Worm (Caenorhabditis elegans) whole organism, L3 larva: Measurements from ENCODE around the gene nhr-28.

Source experiments
- aly-2 ChIP-seq: fragments of 150-350 bp; optimal IDR thresholded peaks from 2 replicates; lab custom pipeline; 2014; ENCODE audit warnings: missing biosample characterization, missing genetic modification characterization
- ceh-16 ChIP-seq: sonication (generic microtip); optimal IDR thresholded peaks from 2 replicates; lab custom pipeline; 2017; ENCODE audit warnings: missing biosample characterization, missing genetic modification characterization
- ceh-28 ChIP-seq: fragments of 150-350 bp; optimal IDR thresholded peaks from 2 replicates; lab custom pipeline; 2014; ENCODE audit warnings: missing biosample characterization, missing genetic modification reagents, missing genetic modification characterization
- ceh-82 ChIP-seq: fragments of 150-350 bp; optimal IDR thresholded peaks from 2 replicates; lab custom pipeline; 2014; ENCODE audit warnings: missing biosample characterization, missing genetic modification characterization
- ceh-9 ChIP-seq: sonication (generic microtip); optimal IDR thresholded peaks from 2 replicates; lab custom pipeline; 2018; ENCODE audit warnings: missing biosample characterization, missing genetic modification characterization
- daf-12 ChIP-seq: fragments of 150-350 bp; optimal IDR thresholded peaks from 2 replicates; lab custom pipeline; 2014; ENCODE audit warnings: missing biosample characterization, missing genetic modification reagents, missing genetic modification characterization
- egl-27 ChIP-seq: sonication (generic microtip); optimal IDR thresholded peaks from 4 replicates; lab custom pipeline; 2017; ENCODE audit warnings: missing biosample characterization, missing genetic modification reagents, missing genetic modification characterization
- egl-5 ChIP-seq: fragments of 150-350 bp; optimal IDR thresholded peaks from 2 replicates; lab custom pipeline; 2017; ENCODE audit warnings: missing biosample characterization, missing genetic modification reagents, missing genetic modification characterization, inconsistent platforms
- elt-1 ChIP-seq: fragments of 150-350 bp; optimal IDR thresholded peaks from 2 replicates; lab custom pipeline; 2014; ENCODE audit warnings: missing biosample characterization, missing genetic modification characterization
- elt-2 ChIP-seq: sonication (generic microtip); optimal IDR thresholded peaks from 2 replicates; lab custom pipeline; 2016; ENCODE audit warnings: missing genetic modification reagents, mild to moderate bottlenecking, missing genetic modification characterization, missing compliant biosample characterization
- elt-3 ChIP-seq, 3 experiments: fragments of 150-350 bp in 1 of 3; sonication (generic microtip) in 2 of 3; optimal IDR thresholded peaks; 2 replicates in 2 of 3; 4 replicates in 1 of 3; lab custom pipeline; 2014 to 2017; ENCODE audit warnings: missing biosample characterization in 3 of 3, missing genetic modification characterization in 3 of 3
- eor-1 ChIP-seq, 2 experiments: fragments of 150-350 bp; optimal IDR thresholded peaks; 2 replicates each; lab custom pipeline; 2014 to 2018; ENCODE audit warnings: missing biosample characterization in 2 of 2, missing genetic modification characterization in 2 of 2
- fkh-10 ChIP-seq: sonication (generic microtip); optimal IDR thresholded peaks from 2 replicates; lab custom pipeline; 2017; ENCODE audit warnings: missing biosample characterization, missing genetic modification reagents, missing genetic modification characterization
- fkh-2 ChIP-seq: fragments of 150-350 bp; optimal IDR thresholded peaks from 2 replicates; lab custom pipeline; 2014; ENCODE audit warnings: missing biosample characterization, missing genetic modification reagents, missing genetic modification characterization
- fos-1 ChIP-seq: fragments of 150-350 bp; optimal IDR thresholded peaks from 2 replicates; lab custom pipeline; 2014; ENCODE audit warnings: missing biosample characterization, missing genetic modification characterization
- hmg-11 ChIP-seq: sonication (generic microtip); optimal IDR thresholded peaks from 2 replicates; lab custom pipeline; 2016; ENCODE audit warnings: missing genetic modification characterization, missing compliant biosample characterization
- jun-1 ChIP-seq: fragments of 150-350 bp; optimal IDR thresholded peaks from 2 replicates; lab custom pipeline; 2014; ENCODE audit warnings: missing biosample characterization, missing genetic modification reagents, missing genetic modification characterization
- lin-15B ChIP-seq: fragments of 150-350 bp; optimal IDR thresholded peaks from 2 replicates; lab custom pipeline; 2014; ENCODE audit warnings: missing biosample characterization, missing genetic modification characterization
- lin-39 ChIP-seq: fragments of 150-350 bp; optimal IDR thresholded peaks from 2 replicates; lab custom pipeline; 2018; ENCODE audit warnings: missing biosample characterization, missing genetic modification reagents, missing genetic modification characterization
- mdl-1 ChIP-seq: fragments of 150-350 bp; optimal IDR thresholded peaks from 2 replicates; lab custom pipeline; 2014; ENCODE audit warnings: missing biosample characterization, missing genetic modification characterization
- nfya-1 ChIP-seq: sonication (generic microtip); optimal IDR thresholded peaks from 2 replicates; lab custom pipeline; 2017; ENCODE audit warnings: missing genetic modification characterization, mild to moderate bottlenecking, missing compliant biosample characterization, antibody characterized with exemption, moderate library complexity; ENCODE audit not compliant: insufficient read depth
- nhr-11 ChIP-seq: fragments of 150-350 bp; optimal IDR thresholded peaks from 2 replicates; lab custom pipeline; 2014; ENCODE audit warnings: missing biosample characterization, missing genetic modification characterization
- nhr-12 ChIP-seq: fragments of 150-350 bp; optimal IDR thresholded peaks from 2 replicates; lab custom pipeline; 2014; ENCODE audit warnings: missing biosample characterization, missing genetic modification characterization
- nhr-237 ChIP-seq: fragments of 150-350 bp; optimal IDR thresholded peaks from 2 replicates; lab custom pipeline; 2014; ENCODE audit warnings: missing biosample characterization, missing genetic modification characterization
- nhr-28 ChIP-seq: fragments of 150-350 bp; optimal IDR thresholded peaks from 2 replicates; lab custom pipeline; 2014; ENCODE audit warnings: missing biosample characterization, missing genetic modification characterization
- nhr-43 ChIP-seq: sonication (generic microtip); optimal IDR thresholded peaks from 2 replicates; lab custom pipeline; 2016; ENCODE audit warnings: mild to moderate bottlenecking, missing genetic modification characterization, missing compliant biosample characterization; ENCODE audit not compliant: poor library complexity, severe bottlenecking
- nhr-67 ChIP-seq: fragments of 150-350 bp; optimal IDR thresholded peaks from 2 replicates; lab custom pipeline; 2014; ENCODE audit warnings: missing biosample characterization, missing genetic modification characterization
- nhr-77 ChIP-seq: fragments of 150-350 bp; optimal IDR thresholded peaks from 2 replicates; lab custom pipeline; 2014; ENCODE audit warnings: missing biosample characterization, missing genetic modification characterization
- pha-4 ChIP-seq: fragments of 150-350 bp; optimal IDR thresholded peaks from 2 replicates; lab custom pipeline; 2014; ENCODE audit warnings: missing biosample characterization, missing genetic modification reagents, missing genetic modification characterization
- sea-2 ChIP-seq: fragments of 150-350 bp; sonication (generic microtip); optimal IDR thresholded peaks from 4 replicates; lab custom pipeline; 2014; ENCODE audit warnings: missing biosample characterization, missing genetic modification reagents, missing genetic modification characterization
- skn-1 ChIP-seq: fragments of 150-350 bp; optimal IDR thresholded peaks from 2 replicates; lab custom pipeline; 2014; ENCODE audit warnings: missing biosample characterization, missing genetic modification characterization
- snpc-4 ChIP-seq: fragments of 150-350 bp; optimal IDR thresholded peaks from 2 replicates; lab custom pipeline; 2014; ENCODE audit warnings: missing biosample characterization, missing genetic modification characterization
- tbx-2 ChIP-seq: sonication (generic microtip); optimal IDR thresholded peaks from 2 replicates; lab custom pipeline; 2016; ENCODE audit warnings: mild to moderate bottlenecking, missing genetic modification characterization, missing compliant biosample characterization
- unc-39 ChIP-seq: sonication (generic microtip); optimal IDR thresholded peaks from 4 replicates; lab custom pipeline; 2017; ENCODE audit warnings: missing biosample characterization, missing genetic modification characterization
- unc-62 ChIP-seq: fragments of 150-350 bp; sonication (generic microtip); optimal IDR thresholded peaks from 4 replicates; lab custom pipeline; 2014; ENCODE audit warnings: missing biosample characterization, missing genetic modification reagents, missing genetic modification characterization
- ztf-11 ChIP-seq: fragments of 150-350 bp; optimal IDR thresholded peaks from 2 replicates; lab custom pipeline; 2014; ENCODE audit warnings: missing biosample characterization, missing genetic modification characterization
- ztf-4 ChIP-seq: fragments of 150-350 bp; optimal IDR thresholded peaks from 2 replicates; lab custom pipeline; 2014; ENCODE audit warnings: missing biosample characterization, missing genetic modification characterization

nhr-28 gene

ce11 chrX:16366993-16367392, 12.2 kb downstream of the nhr-28 start, which contains the start of gene ace-1:
Gene ace-1 (plus strand): TSS chrX:16367293.
- no peak for TF ChIP-seq elt-1
- TF ChIP-seq nhr-77 (tag; lab: Kevin White, UChicago), result no peak
- TF ChIP-seq unc-62 (GFP tag; lab: Kevin White, UChicago), result no peak
- TF ChIP-seq ceh-16, result no peak
- no peak for TF ChIP-seq ztf-4 (tag; lab: Kevin White, UChicago)
- TF ChIP-seq daf-12 (tag; lab: Kevin White, UChicago), result no peak
- peak; percentile 32 for TF ChIP-seq fkh-10
- no peak for TF ChIP-seq nhr-67

ce11 chrX:16368969-16369368, 14.2 kb downstream of the nhr-28 start:
- TF ChIP-seq ceh-9 (tag; lab: Kevin White, UChicago) (no peak), skn-1 (tag; lab: Kevin White, UChicago) (no peak), unc-62 (GFP tag; lab: Kevin White, UChicago) (no peak), eor-1 (tag; optimal IDR thresholded peaks at IDR 0.05; lab: Kevin White, UChicago) (no peak), hmg-11 (no peak), fkh-10 (peak; percentile 65)
- TF ChIP-seq, all 47 proteins: peak for 1

- TF ChIP-seq ceh-82 (tag; lab: Kevin White, UChicago), result no peak
- TF ChIP-seq elt-2 (tag; lab: Kevin White, UChicago), result no peak
- TF ChIP-seq ztf-4 (tag; lab: Kevin White, UChicago), result no peak
Measured at ce11 chrX:16369454-16369853, 14.7 kb downstream of the nhr-28 start.

- TF ChIP-seq fkh-2 (tag; lab: Kevin White, UChicago), result no peak
- peak; percentile 3 for TF ChIP-seq hmg-11
- no peak for TF ChIP-seq aly-2
- TF ChIP-seq nfya-1 (tag; lab: Kevin White, UChicago), result peak; percentile 24
- TF ChIP-seq egl-27 (tag; lab: Kevin White, UChicago), result no peak
- no peak for TF ChIP-seq elt-3 (tag; optimal IDR thresholded peaks at IDR 0.05; lab: Kevin White, UChicago)
- no peak for TF ChIP-seq nhr-11 (tag; lab: Kevin White, UChicago)
- TF ChIP-seq snpc-4 (tag; lab: Kevin White, UChicago), result peak; percentile 19
- no peak for TF ChIP-seq ceh-9 (tag; lab: Kevin White, UChicago)
- TF ChIP-seq sea-2 (GFP tag; lab: Kevin White, UChicago), result no peak
- TF ChIP-seq mdl-1 (tag; lab: Kevin White, UChicago), result no peak
- TF ChIP-seq nhr-237 (tag; lab: Kevin White, UChicago), result no peak
- TF ChIP-seq daf-12 (tag; lab: Kevin White, UChicago), result no peak
- no peak for TF ChIP-seq ztf-11
- no peak for TF ChIP-seq ceh-28 (tag; lab: Kevin White, UChicago)
- no peak for TF ChIP-seq tbx-2
- peak; percentile 73 for TF ChIP-seq elt-2 (tag; lab: Kevin White, UChicago)
- TF ChIP-seq lin-15B (tag; lab: Kevin White, UChicago), result no peak
- no peak for TF ChIP-seq skn-1 (tag; lab: Kevin White, UChicago)
- no peak for TF ChIP-seq unc-39 (tag; lab: Kevin White, UChicago)
- no peak for TF ChIP-seq nhr-28 (tag; lab: Kevin White, UChicago)
- peak; percentile 87 for TF ChIP-seq fkh-10
- TF ChIP-seq jun-1 (tag; lab: Kevin White, UChicago), result no peak
- no peak for TF ChIP-seq ztf-4 (tag; lab: Kevin White, UChicago)
- no peak for TF ChIP-seq nhr-77 (tag; lab: Kevin White, UChicago)
- no peak for TF ChIP-seq eor-1 (tag; optimal IDR thresholded peaks at IDR 0.05; lab: Kevin White, UChicago)
- TF ChIP-seq egl-5, result no peak
- TF ChIP-seq nhr-43 (tag; lab: Kevin White, UChicago), result no peak
- TF ChIP-seq nhr-12 (tag; lab: Kevin White, UChicago), result no peak
- TF ChIP-seq pha-4 (tag; lab: Kevin White, UChicago), result no peak
- TF ChIP-seq unc-62 (GFP tag; lab: Kevin White, UChicago), result no peak
- no peak for TF ChIP-seq lin-39 (tag; lab: Kevin White, UChicago)
- TF ChIP-seq fos-1, result no peak
- TF ChIP-seq elt-1, result no peak
Measured at ce11 chrX:16375807-16376638, 21.2 kb downstream of the nhr-28 start, which contains the start of gene sur-7. Gene sur-7 (plus strand): TSS chrX:16376588.
